Fruit fly (Drosophila melanogaster) whole organism, larva: ENCODE results near the gene CG3610.

Source experiments
- noc ChIP-seq: fragments of 200-800 bp; sonication (Bioruptor generic); optimal IDR thresholded peaks from 3 replicates; lab custom pipeline; 2019; ENCODE audit warnings: missing biosample characterization, mild to moderate bottlenecking, missing genetic modification characterization, moderate library complexity

CG3610 gene

DNA sequence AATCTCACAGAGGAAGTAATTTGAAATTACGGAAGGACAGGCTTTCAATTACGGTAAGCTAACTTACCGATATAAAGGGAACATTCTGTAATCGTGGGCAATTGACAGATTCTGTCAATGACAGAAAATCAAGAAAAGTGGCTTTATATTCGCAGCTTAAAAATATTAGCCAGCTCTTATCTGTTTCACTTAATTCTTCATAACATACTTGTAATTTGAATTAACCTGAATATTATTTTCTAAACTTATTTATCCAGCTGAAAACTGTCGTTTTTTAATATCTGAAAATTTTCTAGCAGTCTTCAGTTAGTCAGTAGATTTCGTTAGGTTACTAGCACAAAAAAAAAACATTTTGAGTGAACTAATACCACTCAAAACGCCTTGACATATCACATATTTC lies at the start of gene CG3610:
CG3610 (plus strand) TSS at position 301 of the 400 bp plus-strand sequence.
- TF ChIP-seq noc (tag; lab: Kevin White, UChicago), result no peak

DNA sequence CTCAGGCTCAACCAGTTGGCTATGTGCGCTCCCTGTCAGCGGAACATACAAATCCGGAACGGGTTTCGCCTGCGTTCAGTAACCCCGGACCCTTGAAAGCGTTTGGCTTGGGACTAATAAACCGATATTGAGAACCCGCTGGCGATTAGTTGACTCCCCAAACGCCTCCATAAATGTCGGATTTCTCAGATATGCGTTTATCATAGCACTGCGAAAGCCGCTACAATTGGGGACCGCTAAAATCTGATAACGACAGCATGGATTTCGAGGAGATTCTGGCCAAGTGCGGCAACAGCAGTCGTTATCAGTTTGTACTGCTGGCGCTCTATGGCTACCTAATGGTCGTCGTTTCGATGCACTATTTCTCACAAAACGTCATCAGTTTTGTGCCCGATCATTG lies 48.5 kb upstream of the CG3610 start, which contains the start of gene CG14855:
CG14855 (plus strand) TSS at position 12 of the 400 bp plus-strand sequence.
- peak; percentile 3 for TF ChIP-seq noc (tag; lab: Kevin White, UChicago)

DNA sequence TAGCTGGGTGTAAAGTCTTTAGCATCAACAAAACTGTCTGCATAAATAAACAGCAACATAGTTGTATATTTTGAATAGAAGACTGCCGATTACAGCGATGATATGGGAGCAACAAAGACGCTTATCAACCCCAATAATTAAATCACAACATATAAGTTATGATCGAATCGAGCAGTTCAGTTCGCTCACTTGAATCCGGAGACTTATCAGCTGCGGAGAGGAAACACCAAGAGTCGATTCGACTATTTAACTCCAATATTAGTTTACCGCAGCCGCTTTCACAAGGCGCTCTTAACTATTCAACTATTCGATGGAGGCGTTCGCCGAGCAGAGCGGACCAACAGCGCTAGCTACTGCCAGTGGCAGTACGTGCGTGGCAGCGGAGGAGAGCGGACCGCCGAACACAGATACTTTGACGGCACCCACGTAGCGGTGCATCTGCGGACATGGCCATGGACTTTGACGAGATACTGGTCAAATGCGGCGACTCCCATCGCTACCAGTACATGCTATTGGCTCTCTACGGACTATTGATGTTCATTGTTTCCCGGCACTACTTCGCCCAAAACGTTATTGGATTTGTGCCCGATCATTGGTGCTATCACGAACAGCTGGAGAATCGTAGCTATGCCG lies 46.1 kb upstream of the CG3610 start, which contains the start of gene CG14856:
CG14856 (plus strand) TSS at position 361 of the 633 bp plus-strand sequence.
- peak; percentile 55 for TF ChIP-seq noc (tag; lab: Kevin White, UChicago)

DNA sequence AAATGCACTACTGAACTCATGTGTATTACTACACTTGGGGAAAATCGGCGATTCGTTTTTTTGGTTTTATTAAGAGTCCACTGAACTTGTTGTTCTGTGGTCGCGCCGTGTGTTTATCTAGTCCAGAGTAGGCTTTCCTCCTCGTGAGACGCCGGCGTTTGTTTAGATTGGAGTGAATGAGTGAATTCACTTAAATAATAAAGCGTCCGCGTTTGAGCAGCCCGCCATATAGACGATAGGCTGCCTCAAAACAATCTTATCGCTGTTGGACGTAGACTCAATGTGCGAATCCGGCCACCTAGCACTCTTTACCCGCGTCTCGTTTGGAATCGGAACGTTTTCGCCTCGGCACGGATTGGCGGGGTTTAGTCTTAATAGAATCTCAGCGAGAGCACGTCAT lies 43.4 kb upstream of the CG3610 start, which contains the start of gene CG14857:
CG14857 (plus strand) TSS at position 367 of the 400 bp plus-strand sequence.
- TF ChIP-seq noc (tag; lab: Kevin White, UChicago), result peak; percentile 23

DNA sequence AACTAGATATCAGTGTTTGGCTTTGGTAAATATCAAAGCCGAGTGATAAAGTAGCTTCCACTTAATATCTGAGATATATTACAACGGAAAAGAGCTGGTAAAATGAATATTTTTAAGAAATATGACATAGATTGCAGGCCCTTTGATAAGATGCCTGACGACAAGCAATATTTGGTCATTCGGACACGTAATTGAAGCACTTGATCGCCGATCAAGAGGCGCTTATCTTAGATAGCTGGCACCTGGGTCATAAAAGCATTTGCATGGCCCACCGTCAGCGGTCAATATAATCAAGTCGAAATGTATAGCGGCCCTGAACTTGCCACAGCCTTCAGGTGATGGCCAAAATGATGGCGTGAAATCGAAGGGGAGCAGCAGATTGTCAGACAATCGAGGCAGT lies 34.1 kb upstream of the CG3610 start:
- TF ChIP-seq noc (tag; lab: Kevin White, UChicago), result no peak

DNA sequence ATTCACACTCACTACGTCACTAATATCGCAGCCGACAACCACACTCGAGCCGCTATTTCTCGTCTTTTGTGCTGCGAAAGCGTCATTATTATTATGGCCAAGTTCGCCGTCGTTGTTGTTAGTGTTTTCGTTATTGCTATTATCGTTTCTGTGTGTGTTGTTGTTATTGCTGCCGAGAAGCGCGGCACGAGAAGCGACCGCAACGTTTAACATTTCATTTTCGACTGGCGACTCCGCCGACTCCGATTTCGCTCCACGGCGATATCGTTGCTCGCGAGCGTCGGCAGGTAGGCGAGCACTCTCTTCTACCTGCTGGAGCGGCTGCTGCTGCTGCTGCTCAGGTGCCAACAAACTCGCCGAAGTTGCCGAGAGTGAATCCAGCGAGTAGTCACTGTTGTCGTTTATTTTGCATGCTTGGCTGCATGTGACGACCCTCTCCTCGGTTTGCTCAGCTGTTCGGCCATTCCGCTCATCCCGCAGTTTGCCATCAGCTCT lies 27.1 kb upstream of the CG3610 start:
- peak; percentile 28 for TF ChIP-seq noc (tag; lab: Kevin White, UChicago)

DNA sequence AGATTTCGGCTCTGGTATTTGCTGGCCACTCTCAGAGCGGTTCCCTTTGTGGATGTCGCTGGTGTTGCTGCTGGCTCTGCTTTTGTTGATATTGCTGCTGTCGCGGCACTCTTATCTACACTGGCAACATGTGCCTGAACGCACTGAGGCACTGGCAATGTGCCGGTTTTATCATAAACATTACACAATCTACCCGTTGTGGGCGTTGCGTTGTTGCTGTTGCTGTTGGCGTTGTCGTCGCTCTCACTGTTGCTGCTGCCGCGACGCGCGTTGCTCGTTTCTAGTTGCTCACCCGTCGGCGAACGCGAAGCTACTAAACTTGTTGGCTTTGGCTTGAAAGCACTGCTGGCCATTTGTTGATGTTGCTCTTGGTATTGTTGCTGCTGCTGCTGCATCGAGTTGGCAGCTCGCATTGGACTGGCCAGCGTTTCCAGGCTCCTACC lies 25.1 kb upstream of the CG3610 start:
- no peak for TF ChIP-seq noc (tag; lab: Kevin White, UChicago)

DNA sequence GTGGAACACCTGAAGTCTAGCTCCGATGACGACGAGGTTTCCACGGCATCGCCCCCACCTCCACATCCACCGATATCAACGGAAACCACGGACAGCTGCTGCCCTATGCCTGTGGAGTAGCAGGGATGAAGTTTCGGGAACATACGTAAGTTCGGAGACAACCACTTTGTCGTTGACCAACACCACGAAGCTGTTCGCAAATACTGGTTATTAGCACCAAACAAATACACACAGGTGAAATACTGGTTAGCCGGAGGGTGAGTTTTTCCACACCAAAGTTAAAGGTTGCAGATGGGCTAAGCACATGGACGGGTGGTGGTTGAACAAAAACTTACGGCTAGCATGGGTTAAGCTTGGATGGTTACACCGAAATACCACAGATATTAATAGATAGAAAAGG lies 23.7 kb upstream of the CG3610 start:
- TF ChIP-seq noc (tag; lab: Kevin White, UChicago), result no peak

DNA sequence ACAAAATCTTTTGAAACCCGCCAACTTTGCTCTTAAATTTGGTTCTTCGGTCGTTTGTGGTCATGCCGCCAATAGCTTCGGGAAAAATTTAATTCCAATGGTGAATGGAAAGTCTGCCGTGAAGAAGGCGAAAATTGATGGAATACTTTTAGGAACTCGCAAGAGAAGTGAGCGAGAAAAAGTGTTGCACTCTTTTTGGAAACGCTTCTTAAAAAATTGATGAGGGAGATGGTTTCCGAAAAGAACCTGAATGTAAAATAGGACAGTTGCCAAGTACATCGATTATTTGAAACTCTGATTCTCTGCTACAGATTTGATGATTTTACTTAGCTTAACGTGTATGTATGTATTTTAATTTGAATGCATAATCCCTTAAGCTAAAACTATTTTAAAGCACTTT lies 21.9 kb upstream of the CG3610 start:
- no peak for TF ChIP-seq noc (tag; lab: Kevin White, UChicago)

DNA sequence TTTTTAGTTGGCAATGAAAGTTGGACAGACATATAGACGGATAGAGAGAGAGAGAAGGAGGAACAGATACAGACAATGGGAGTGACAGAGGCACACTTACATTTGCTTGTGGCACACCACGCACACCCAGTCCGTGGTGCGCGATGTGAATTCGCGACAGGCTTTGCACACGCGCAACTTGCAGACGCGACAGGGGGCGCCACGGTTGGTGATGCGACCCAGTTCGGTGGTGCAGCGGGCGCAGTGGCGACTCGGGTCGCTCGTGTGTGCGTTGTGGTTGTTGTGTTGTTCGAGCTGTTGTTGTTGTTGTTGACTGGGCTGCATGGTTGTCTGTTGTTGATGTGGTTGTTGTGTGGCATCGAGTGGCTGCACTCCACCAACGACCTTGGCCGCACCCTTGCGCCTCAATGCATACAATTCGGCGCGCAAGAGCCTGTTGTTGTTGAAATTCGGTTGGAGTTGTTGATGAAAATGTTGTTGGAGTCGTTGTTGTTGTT lies 14.5 kb upstream of the CG3610 start:
- no peak for TF ChIP-seq noc (tag; lab: Kevin White, UChicago)

DNA sequence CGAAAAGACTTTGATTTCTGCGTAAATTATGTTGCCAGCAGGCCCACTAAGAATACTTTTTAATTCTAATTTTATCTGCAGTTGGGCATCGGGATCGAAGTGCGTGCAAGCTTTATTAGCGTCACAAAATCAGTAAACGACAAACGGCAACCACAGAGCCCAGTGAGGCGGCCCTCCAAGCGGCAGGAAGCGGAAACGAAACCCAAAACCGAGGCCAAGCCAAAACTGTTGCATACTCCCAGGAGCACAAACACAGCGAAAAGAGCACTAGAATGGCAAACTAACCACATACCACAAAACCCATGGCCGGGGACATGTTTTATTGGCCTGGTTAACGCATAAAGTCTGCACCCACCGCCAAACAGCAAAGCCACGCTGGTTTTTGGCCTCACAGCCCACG lies 12.6 kb upstream of the CG3610 start:
- no peak for TF ChIP-seq noc (tag; lab: Kevin White, UChicago)

DNA sequence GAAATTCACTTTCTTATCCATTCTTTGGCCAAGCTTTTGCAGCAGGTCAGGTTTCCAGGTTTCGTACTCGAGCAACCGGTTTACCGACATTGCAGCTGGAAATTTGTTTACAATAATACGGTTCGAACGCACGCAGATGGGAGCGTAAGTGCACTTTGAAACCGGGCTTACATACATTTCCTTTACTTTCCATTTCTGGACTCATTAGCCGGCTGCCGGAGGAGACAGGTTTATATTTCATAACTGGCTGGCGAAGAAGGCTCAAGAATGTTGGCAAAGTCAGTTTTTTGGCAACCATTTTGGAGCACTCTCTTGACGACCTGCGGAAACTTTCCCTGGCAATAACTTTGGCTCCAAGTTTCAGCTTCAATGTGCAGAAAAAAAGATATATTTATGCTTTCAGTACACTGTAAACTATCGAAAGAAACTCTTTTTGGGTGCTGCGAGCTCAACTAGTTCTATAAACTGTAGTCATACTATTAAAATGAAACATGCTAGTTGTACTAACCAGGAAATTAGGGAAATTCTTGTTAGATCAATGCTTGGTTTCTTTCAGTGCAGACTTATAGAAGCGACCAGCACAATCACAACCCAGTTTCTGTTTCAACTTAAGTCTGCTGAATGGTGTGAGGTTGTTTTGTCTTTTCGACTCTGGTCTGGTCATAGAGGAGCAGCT lies 2.2 kb downstream of the CG3610 start:
- no peak for TF ChIP-seq noc (tag; lab: Kevin White, UChicago)

DNA sequence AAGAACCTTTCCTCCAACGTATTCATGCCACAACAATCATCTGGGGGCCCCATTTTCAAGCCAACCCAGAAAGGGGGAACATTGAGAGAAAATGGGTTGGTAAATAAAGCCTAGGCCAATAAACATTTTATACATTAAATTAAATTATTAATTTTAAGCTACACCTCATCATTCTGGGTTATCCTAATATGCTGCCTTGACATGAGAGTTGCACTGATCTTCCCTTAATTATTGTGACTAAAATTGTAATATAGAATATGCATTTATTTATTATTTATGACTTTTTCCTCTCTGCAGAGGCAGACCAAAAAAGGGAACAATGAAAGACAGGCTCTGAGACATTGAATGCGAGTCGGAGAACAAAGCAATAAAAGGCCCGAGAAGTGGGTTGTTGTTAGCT lies 3.0 kb downstream of the CG3610 start:
- no peak for TF ChIP-seq noc (tag; lab: Kevin White, UChicago)

DNA sequence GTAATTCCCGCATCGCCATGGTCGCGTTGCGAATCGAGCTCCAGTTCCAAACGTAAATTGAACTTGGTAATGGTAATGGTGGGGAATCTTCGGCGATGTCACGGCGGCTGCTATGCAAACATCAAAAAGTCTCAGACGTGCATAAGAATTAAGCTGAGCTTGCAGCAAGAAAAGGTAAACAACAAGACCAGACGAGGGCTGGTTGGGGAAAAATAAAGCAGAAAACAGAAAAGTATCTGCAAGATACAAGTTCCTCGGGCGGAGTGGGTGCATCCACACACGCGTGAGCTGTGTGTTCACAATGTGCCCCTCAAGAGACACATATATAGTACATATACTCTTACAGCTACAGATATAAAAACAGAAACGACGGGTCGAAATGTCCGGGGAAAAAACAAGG lies 7.8 kb downstream of the CG3610 start:
- no peak for TF ChIP-seq noc (tag; lab: Kevin White, UChicago)

DNA sequence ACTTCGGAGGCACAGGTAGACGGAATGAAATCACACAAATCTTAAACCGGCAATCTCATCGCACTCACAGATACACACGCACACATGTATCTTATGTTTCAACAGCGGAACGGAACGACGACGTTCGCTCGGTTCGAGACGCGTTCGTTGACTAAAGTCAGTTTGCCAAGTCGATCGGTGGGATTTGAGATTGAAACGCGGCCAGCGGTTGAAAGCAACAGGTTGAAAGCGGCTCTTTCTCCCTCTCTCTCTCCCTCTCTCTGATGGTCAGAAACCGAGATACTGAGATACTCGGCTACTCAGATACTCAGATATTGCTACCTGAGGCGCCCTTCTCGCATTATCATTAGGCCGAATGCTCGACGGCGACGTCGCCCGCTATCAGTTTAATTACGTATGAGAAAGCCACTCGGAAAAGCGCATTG lies 8.9 kb downstream of the CG3610 start:
- TF ChIP-seq noc (tag; lab: Kevin White, UChicago), result peak; percentile 48

DNA sequence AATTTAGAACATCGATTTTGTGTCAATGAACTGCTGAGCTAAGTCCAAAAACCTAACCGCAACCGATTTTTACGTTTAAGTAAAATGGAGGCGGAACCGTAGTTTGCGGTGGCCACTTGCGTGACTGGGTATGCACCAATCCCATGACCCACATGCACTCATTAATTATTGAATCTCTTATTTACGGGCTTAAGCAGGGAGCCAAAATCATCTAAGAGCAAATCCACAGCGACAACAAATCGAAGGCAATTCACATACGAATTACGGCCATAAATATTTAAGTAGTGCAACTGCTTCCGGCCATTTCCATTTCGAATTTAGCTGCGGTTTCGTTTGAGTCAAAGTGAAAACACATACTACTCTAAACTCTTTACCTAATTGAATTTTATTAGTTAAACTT lies 20.0 kb downstream of the CG3610 start:
- TF ChIP-seq noc (tag; lab: Kevin White, UChicago), result no peak
